Fruit fly (Drosophila melanogaster) whole organism, adult: ENCODE measurements around the gene Nubp1.

Experiments
- CG11617 ChIP-seq: fragments of 200-800 bp; sonication (Bioruptor generic); optimal IDR thresholded peaks from 2 replicates; lab custom pipeline; 2017; ENCODE audit warnings: mild to moderate bottlenecking, missing biosample characterization, missing genetic modification reagents, missing genetic modification characterization
- CG12768 ChIP-seq: fragments of 200-800 bp; sonication (Bioruptor generic); optimal IDR thresholded peaks from 2 replicates; lab custom pipeline; 2017; ENCODE audit warnings: missing biosample characterization, missing genetic modification characterization, mild to moderate bottlenecking, moderate library complexity, missing genetic modification reagents
- CG14711 ChIP-seq: fragments of 200-800 bp; sonication (Bioruptor generic); optimal IDR thresholded peaks from 2 replicates; lab custom pipeline; 2018; ENCODE audit warnings: missing biosample characterization, mild to moderate bottlenecking, missing genetic modification characterization, moderate library complexity
- CG1620 ChIP-seq: fragments of 200-800 bp; sonication (Bioruptor generic); optimal IDR thresholded peaks from 2 replicates; lab custom pipeline; 2016; ENCODE audit warnings: missing biosample characterization, missing genetic modification characterization
- CG33017 ChIP-seq: fragments of 200-800 bp; sonication (Bioruptor generic); optimal IDR thresholded peaks from 2 replicates; lab custom pipeline; 2018; ENCODE audit warnings: missing biosample characterization, mild to moderate bottlenecking, missing genetic modification characterization, moderate library complexity
- CG5204 ChIP-seq: fragments of 200-800 bp; sonication (Bioruptor generic); optimal IDR thresholded peaks from 2 replicates; lab custom pipeline; 2016; ENCODE audit warnings: missing biosample characterization, missing genetic modification characterization
- CG7045 ChIP-seq: fragments of 200-800 bp; sonication (Bioruptor generic); optimal IDR thresholded peaks from 2 replicates; lab custom pipeline; 2017; ENCODE audit warnings: missing biosample characterization, mild to moderate bottlenecking, missing genetic modification characterization
- CG7101 ChIP-seq: fragments of 200-800 bp; sonication (Bioruptor generic); optimal IDR thresholded peaks from 2 replicates; lab custom pipeline; 2018; ENCODE audit warnings: missing biosample characterization, mild to moderate bottlenecking, missing genetic modification characterization, moderate library complexity
- Clk ChIP-seq: fragments of 200-800 bp; sonication (Bioruptor generic); optimal IDR thresholded peaks from 2 replicates; lab custom pipeline; 2017; ENCODE audit warnings: missing biosample characterization, missing genetic modification characterization
- Crg-1 ChIP-seq: fragments of 200-800 bp; sonication (Bioruptor generic); optimal IDR thresholded peaks from 2 replicates; lab custom pipeline; 2016; ENCODE audit warnings: missing biosample characterization, missing genetic modification characterization
- Hr96 ChIP-seq: fragments of 200-800 bp; sonication (Bioruptor generic); optimal IDR thresholded peaks from 2 replicates; lab custom pipeline; 2016; ENCODE audit warnings: missing biosample characterization, missing genetic modification characterization
- Mnt ChIP-seq: fragments of 200-800 bp; sonication (Bioruptor generic); optimal IDR thresholded peaks from 2 replicates; lab custom pipeline; 2016; ENCODE audit warnings: missing biosample characterization, mild to moderate bottlenecking, missing genetic modification characterization
- bab1 ChIP-seq: fragments of 200-800 bp; sonication (Bioruptor generic); optimal IDR thresholded peaks from 3 replicates; lab custom pipeline; 2019; ENCODE audit warnings: missing biosample characterization, mild to moderate bottlenecking, missing genetic modification characterization, moderate library complexity
- cic ChIP-seq: fragments of 200-800 bp; sonication (Bioruptor generic); optimal IDR thresholded peaks from 2 replicates; lab custom pipeline; 2017; ENCODE audit warnings: missing biosample characterization, mild to moderate bottlenecking, missing genetic modification characterization, moderate library complexity
- cnc ChIP-seq, 2 experiments: fragments of >200 bp; optimal IDR thresholded peaks; 2 replicates each; lab custom pipeline; 2017
- kay ChIP-seq: fragments of 200-800 bp; sonication (Bioruptor generic); peaks from one replicate; lab custom pipeline; 2016; ENCODE audit warnings: missing biosample characterization, missing genetic modification characterization, borderline replicate concordance
- ovo ChIP-seq: fragments of 200-800 bp; sonication (Bioruptor generic); optimal IDR thresholded peaks from 2 replicates; lab custom pipeline; 2016; ENCODE audit warnings: missing biosample characterization, missing genetic modification characterization
- pad ChIP-seq: fragments of 200-800 bp; sonication (Bioruptor generic); optimal IDR thresholded peaks from 3 replicates; lab custom pipeline; 2017; ENCODE audit warnings: missing biosample characterization, missing genetic modification characterization, mild to moderate bottlenecking, moderate library complexity, missing genetic modification reagents
- tj ChIP-seq: fragments of 200-800 bp; sonication (Bioruptor generic); optimal IDR thresholded peaks from 3 replicates; lab custom pipeline; 2017; ENCODE audit warnings: missing biosample characterization, mild to moderate bottlenecking, missing genetic modification characterization, moderate library complexity
- toe ChIP-seq: fragments of 200-800 bp; sonication (Bioruptor generic); optimal IDR thresholded peaks from 2 replicates; lab custom pipeline; 2016; ENCODE audit warnings: missing biosample characterization, missing genetic modification characterization

The Nubp1 gene

dm6 chr2L:16710677-16711076, 21.7 kb upstream of the Nubp1 start:
- TF ChIP-seq cnc (optimal IDR thresholded peaks at IDR 0.05; lab: Kevin White, UChicago) (no peak), cic (GFP tag; lab: Kevin White, UChicago) (no peak), CG1620 (no peak), Mnt (GFP tag; lab: Kevin White, UChicago) (no peak), CG7101 (tag; lab: Kevin White, UChicago) (no peak), CG11617 (GFP tag; lab: Kevin White, UChicago) (no peak), Crg-1 (GFP tag; lab: Kevin White, UChicago) (no peak), Clk (GFP tag; lab: Kevin White, UChicago) (no peak), CG12768 (GFP tag; lab: Kevin White, UChicago) (no peak), CG14711 (tag; lab: Kevin White, UChicago) (no peak), tj (GFP tag; lab: Kevin White, UChicago) (no peak), bab1 (GFP tag; lab: Kevin White, UChicago) (no peak), toe (GFP tag; lab: Kevin White, UChicago) (no peak), CG7045 (GFP tag; lab: Kevin White, UChicago) (no peak), Hr96 (GFP tag; lab: Kevin White, UChicago) (no peak), CG33017 (tag; lab: Kevin White, UChicago) (no peak), kay (GFP tag; lab: Kevin White, UChicago) (no peak), CG5204 (GFP tag; lab: Kevin White, UChicago) (no peak), pad (GFP tag; lab: Kevin White, UChicago) (no peak), ovo (GFP tag; lab: Kevin White, UChicago) (no peak)

dm6 chr2L:16711891-16712290, 20.5 kb upstream of the Nubp1 start:
- TF ChIP-seq CG11617 (GFP tag; lab: Kevin White, UChicago) = no peak
- TF ChIP-seq pad (GFP tag; lab: Kevin White, UChicago) = no peak
- TF ChIP-seq CG12768 (GFP tag; lab: Kevin White, UChicago) = no peak
- TF ChIP-seq tj (GFP tag; lab: Kevin White, UChicago) = no peak
- no peak for TF ChIP-seq CG14711 (tag; lab: Kevin White, UChicago)
- TF ChIP-seq cic (GFP tag; lab: Kevin White, UChicago) = no peak
- no peak for TF ChIP-seq CG1620
- TF ChIP-seq CG7045 (GFP tag; lab: Kevin White, UChicago) = no peak
- no peak for TF ChIP-seq Hr96 (GFP tag; lab: Kevin White, UChicago)
- no peak for TF ChIP-seq CG33017 (tag; lab: Kevin White, UChicago)
- TF ChIP-seq CG5204 (GFP tag; lab: Kevin White, UChicago) = no peak
- no peak for TF ChIP-seq Crg-1 (GFP tag; lab: Kevin White, UChicago)
- TF ChIP-seq Clk (GFP tag; lab: Kevin White, UChicago) = no peak
- TF ChIP-seq kay (GFP tag; lab: Kevin White, UChicago) = no peak
- no peak for TF ChIP-seq Mnt (GFP tag; lab: Kevin White, UChicago)
- TF ChIP-seq cnc (optimal IDR thresholded peaks at IDR 0.05; lab: Kevin White, UChicago) = no peak

- TF ChIP-seq CG7101 (tag; lab: Kevin White, UChicago) = no peak
- TF ChIP-seq kay (GFP tag; lab: Kevin White, UChicago) = no peak
- TF ChIP-seq toe (GFP tag; lab: Kevin White, UChicago) = no peak
- no peak for TF ChIP-seq CG11617 (GFP tag; lab: Kevin White, UChicago)
- TF ChIP-seq CG1620 = no peak
- TF ChIP-seq Clk (GFP tag; lab: Kevin White, UChicago) = no peak
- TF ChIP-seq pad (GFP tag; lab: Kevin White, UChicago) = no peak
- no peak for TF ChIP-seq Mnt (GFP tag; lab: Kevin White, UChicago)
- no peak for TF ChIP-seq Hr96 (GFP tag; lab: Kevin White, UChicago)
- no peak for TF ChIP-seq cnc (optimal IDR thresholded peaks at IDR 0.05; lab: Kevin White, UChicago)
- TF ChIP-seq CG14711 (tag; lab: Kevin White, UChicago) = no peak
Measured at dm6 chr2L:16713929-16714328, 18.4 kb upstream of the Nubp1 start.

- no peak for TF ChIP-seq bab1 (GFP tag; lab: Kevin White, UChicago)
- TF ChIP-seq Clk (GFP tag; lab: Kevin White, UChicago) = no peak
- TF ChIP-seq kay (GFP tag; lab: Kevin White, UChicago) = peak; percentile 58
- TF ChIP-seq CG14711 (tag; lab: Kevin White, UChicago) = no peak
- no peak for TF ChIP-seq CG1620
- TF ChIP-seq CG7045 (GFP tag; lab: Kevin White, UChicago) = no peak
- TF ChIP-seq cnc (optimal IDR thresholded peaks at IDR 0.05; lab: Kevin White, UChicago) = no peak
- no peak for TF ChIP-seq Crg-1 (GFP tag; lab: Kevin White, UChicago)
Measured at dm6 chr2L:16715133-16715833, 17.1 kb upstream of the Nubp1 start.

- peak; percentile 68 for TF ChIP-seq cic (GFP tag; lab: Kevin White, UChicago)
- peak; percentile 85 for TF ChIP-seq CG7045 (GFP tag; lab: Kevin White, UChicago)
- TF ChIP-seq tj (GFP tag; lab: Kevin White, UChicago) = peak; percentile 83
- TF ChIP-seq CG14711 (tag; lab: Kevin White, UChicago) = peak; percentile 85
- TF ChIP-seq ovo (GFP tag; lab: Kevin White, UChicago) = no peak
- TF ChIP-seq pad (GFP tag; lab: Kevin White, UChicago) = peak; percentile 53
- TF ChIP-seq bab1 (GFP tag; lab: Kevin White, UChicago) = peak; percentile 88
- TF ChIP-seq CG7101 (tag; lab: Kevin White, UChicago) = peak; percentile 89
- peak; percentile 72 for TF ChIP-seq toe (GFP tag; lab: Kevin White, UChicago)
- peak; percentile 34 for TF ChIP-seq CG1620
- peak; percentile 70 for TF ChIP-seq Hr96 (GFP tag; lab: Kevin White, UChicago)
- TF ChIP-seq Mnt (GFP tag; lab: Kevin White, UChicago) = peak; percentile 43
- peak; percentile 69 for TF ChIP-seq CG12768 (GFP tag; lab: Kevin White, UChicago)
- TF ChIP-seq CG11617 (GFP tag; lab: Kevin White, UChicago) = peak; percentile 83
- TF ChIP-seq Crg-1 (GFP tag; lab: Kevin White, UChicago) = peak; percentile 49
- no peak for TF ChIP-seq cnc (optimal IDR thresholded peaks at IDR 0.05; lab: Kevin White, UChicago)
- TF ChIP-seq CG33017 (tag; lab: Kevin White, UChicago) = peak; percentile 88
- no peak for TF ChIP-seq kay (GFP tag; lab: Kevin White, UChicago)
- TF ChIP-seq CG5204 (GFP tag; lab: Kevin White, UChicago) = peak; percentile 71
- TF ChIP-seq Clk (GFP tag; lab: Kevin White, UChicago) = peak; percentile 49
Measured at dm6 chr2L:16715841-16716701, 16.3 kb upstream of the Nubp1 start, which contains the start of the genes Cyt-c-d and CG31808. Gene Cyt-c-d, plus strand, starts transcription at chr2L:16715891. Gene CG31808, minus strand, starts transcription at chr2L:16716195.
